Fruit fly (Drosophila melanogaster) whole organism, embryonic: Measurements from ENCODE around the gene CG17111.

Source experiments
- Ada2b ChIP-seq: fragments of 200-800 bp; sonication (Bioruptor generic); IDR thresholded peaks from 2 replicates; pipeline ENCODE4 v1.3.6; 2022; ENCODE audit warnings: missing biosample characterization, missing genetic modification characterization
- BEAF-32 ChIP-seq: fragments of 200-800 bp; sonication (Bioruptor generic); optimal IDR thresholded peaks from 3 replicates; lab custom pipeline; 2017; ENCODE audit warnings: missing biosample characterization, missing genetic modification characterization, mild to moderate bottlenecking, moderate library complexity, missing genetic modification reagents
- Blimp-1 ChIP-seq: fragments of 200-800 bp; sonication (Bioruptor generic); optimal IDR thresholded peaks from 3 replicates; lab custom pipeline; 2018; ENCODE audit warnings: missing biosample characterization, missing genetic modification characterization, mild to moderate bottlenecking, moderate library complexity, missing genetic modification reagents
- CG10366 ChIP-seq: fragments of 200-800 bp; sonication (Bioruptor generic); IDR thresholded peaks from 2 replicates; pipeline ENCODE4 v1.3.6; 2022; ENCODE audit warnings: missing biosample characterization, missing genetic modification characterization
- CG10462 ChIP-seq: fragments of 200-800 bp; sonication (Bioruptor generic); optimal IDR thresholded peaks from 2 replicates; lab custom pipeline; 2016; ENCODE audit warnings: missing biosample characterization, missing genetic modification characterization
- CG11398 ChIP-seq: fragments of 200-800 bp; sonication (Bioruptor generic); optimal IDR thresholded peaks from 2 replicates; lab custom pipeline; 2016; ENCODE audit warnings: missing biosample characterization, missing genetic modification characterization
- CG11504 ChIP-seq: fragments of 200-800 bp; sonication (Bioruptor generic); optimal IDR thresholded peaks from 3 replicates; lab custom pipeline; 2019; ENCODE audit warnings: missing biosample characterization, mild to moderate bottlenecking, missing genetic modification characterization, moderate library complexity
- CG13296 ChIP-seq: fragments of 200-800 bp; sonication (Bioruptor generic); optimal IDR thresholded peaks from 3 replicates; lab custom pipeline; 2018; ENCODE audit warnings: missing biosample characterization, mild to moderate bottlenecking, missing genetic modification characterization
- CG14014 ChIP-seq: fragments of 200-800 bp; sonication (Bioruptor generic); IDR thresholded peaks from 2 replicates; pipeline ENCODE4 v1.3.6; 2022; ENCODE audit warnings: missing biosample characterization, missing genetic modification characterization
- CG14441 ChIP-seq: fragments of 200-800 bp; sonication (Bioruptor generic); IDR thresholded peaks from 2 replicates; pipeline ENCODE4 v1.3.6; 2022; ENCODE audit warnings: missing biosample characterization, missing genetic modification characterization
- CG1792 ChIP-seq: fragments of 200-800 bp; sonication (Bioruptor generic); optimal IDR thresholded peaks from 2 replicates; lab custom pipeline; 2016; ENCODE audit warnings: missing biosample characterization, missing genetic modification characterization
- CG18476 ChIP-seq: fragments of 200-800 bp; sonication (Bioruptor generic); optimal IDR thresholded peaks from 2 replicates; lab custom pipeline; 2016; ENCODE audit warnings: missing biosample characterization, mild to moderate bottlenecking, missing genetic modification characterization
- CG2116 ChIP-seq: fragments of 200-800 bp; sonication (Bioruptor generic); optimal IDR thresholded peaks from 3 replicates; lab custom pipeline; 2018; ENCODE audit warnings: missing biosample characterization, mild to moderate bottlenecking, missing genetic modification characterization
- CG2129 ChIP-seq: fragments of 200-800 bp; sonication (Bioruptor generic); IDR thresholded peaks from 2 replicates; pipeline ENCODE4 v1.3.6; 2022; ENCODE audit warnings: missing biosample characterization, missing genetic modification characterization; ENCODE audit not compliant: partially characterized antibody
- CG31224 ChIP-seq: fragments of 200-800 bp; sonication (Bioruptor generic); IDR thresholded peaks from 2 replicates; pipeline ENCODE4 v1.3.6; 2022; ENCODE audit warnings: missing biosample characterization, missing genetic modification characterization
- CG3847 ChIP-seq: fragments of 200-800 bp; sonication (Bioruptor generic); IDR thresholded peaks from 2 replicates; pipeline ENCODE4 v1.3.6; 2022; ENCODE audit warnings: missing biosample characterization, missing genetic modification characterization
- CG4328 ChIP-seq: fragments of 200-800 bp; sonication (Bioruptor generic); optimal IDR thresholded peaks from 3 replicates; lab custom pipeline; 2017; ENCODE audit warnings: missing biosample characterization, missing genetic modification reagents, missing genetic modification characterization
- CG4404 ChIP-seq: fragments of 200-800 bp; sonication (Bioruptor generic); IDR thresholded peaks from 2 replicates; pipeline ENCODE4 v1.3.6; 2022; ENCODE audit warnings: missing biosample characterization, missing genetic modification characterization
- CG4424 ChIP-seq: fragments of 200-800 bp; sonication (Bioruptor generic); optimal IDR thresholded peaks from 3 replicates; lab custom pipeline; 2016; ENCODE audit warnings: missing biosample characterization, missing genetic modification characterization
- CG6765 ChIP-seq: fragments of 200-800 bp; sonication (Bioruptor generic); optimal IDR thresholded peaks from 3 replicates; lab custom pipeline; 2017; ENCODE audit warnings: missing biosample characterization, mild to moderate bottlenecking, missing genetic modification characterization
- CG7357 ChIP-seq: fragments of 200-800 bp; sonication (Bioruptor generic); IDR thresholded peaks from 3 replicates; pipeline ENCODE4 v1.3.6; 2022; ENCODE audit warnings: missing biosample characterization, missing genetic modification characterization
- Dfd ChIP-seq, 2 experiments: fragments of >200 bp; optimal IDR thresholded peaks; 2 replicates each; lab custom pipeline; 2017; ENCODE audit warnings: missing biosample characterization in 2 of 2, missing genetic modification characterization in 2 of 2
- Fer3 ChIP-seq: fragments of 200-800 bp; sonication (Bioruptor generic); optimal IDR thresholded peaks from 2 replicates; lab custom pipeline; 2018; ENCODE audit warnings: missing biosample characterization, mild to moderate bottlenecking, missing genetic modification characterization, moderate library complexity
- Hey ChIP-seq: fragments of 200-800 bp; sonication (Bioruptor generic); optimal IDR thresholded peaks from 3 replicates; lab custom pipeline; 2018; ENCODE audit warnings: missing biosample characterization, mild to moderate bottlenecking, missing genetic modification characterization
- Lhr ChIP-seq: fragments of 200-800 bp; sonication (Bioruptor generic); optimal IDR thresholded peaks from 3 replicates; lab custom pipeline; 2017; ENCODE audit warnings: mild to moderate bottlenecking, missing biosample characterization, missing genetic modification reagents, missing genetic modification characterization
- PHDP ChIP-seq: fragments of 200-800 bp; sonication (Bioruptor generic); optimal IDR thresholded peaks from 3 replicates; lab custom pipeline; 2018; ENCODE audit warnings: missing biosample characterization, mild to moderate bottlenecking, missing genetic modification characterization, moderate library complexity
- Sox100B ChIP-seq: fragments of 200-800 bp; sonication (Bioruptor generic); optimal IDR thresholded peaks from 3 replicates; lab custom pipeline; 2018; ENCODE audit warnings: missing biosample characterization, mild to moderate bottlenecking, missing genetic modification characterization
- Trl ChIP-seq, 3 experiments: fragments of >200 bp in 2 of 3; fragments of 200-800 bp in 1 of 3; sonication (Bioruptor generic) in 1 of 3; optimal IDR thresholded peaks; 2 replicates in 1 of 3; 3 replicates in 2 of 3; lab custom pipeline; 2016 to 2017; ENCODE audit warnings: missing biosample characterization in 1 of 3, missing genetic modification characterization in 1 of 3
- ase ChIP-seq: fragments of 200-800 bp; sonication (Bioruptor generic); IDR thresholded peaks from 3 replicates; pipeline ENCODE4 v1.3.6; 2022; ENCODE audit warnings: missing biosample characterization, missing genetic modification characterization
- bigmax ChIP-seq: fragments of 200-800 bp; sonication (Bioruptor generic); optimal IDR thresholded peaks from 2 replicates; lab custom pipeline; 2018; ENCODE audit warnings: missing biosample characterization, mild to moderate bottlenecking, missing genetic modification characterization
- crc ChIP-seq: fragments of 200-800 bp; sonication (Bioruptor generic); optimal IDR thresholded peaks from 2 replicates; lab custom pipeline; 2016; ENCODE audit warnings: missing biosample characterization, missing genetic modification characterization
- en ChIP-seq: fragments of 200-800 bp; sonication (Bioruptor generic); optimal IDR thresholded peaks from 2 replicates; lab custom pipeline; 2016; ENCODE audit warnings: missing biosample characterization, missing genetic modification characterization
- fru ChIP-seq: fragments of >200 bp; optimal IDR thresholded peaks from 2 replicates; lab custom pipeline; 2017
- ftz-f1 ChIP-seq: fragments of 200-800 bp; sonication (Bioruptor generic); optimal IDR thresholded peaks from 2 replicates; lab custom pipeline; 2016; ENCODE audit warnings: missing biosample characterization, missing genetic modification characterization
- gce ChIP-seq: fragments of 200-800 bp; sonication (Bioruptor generic); IDR thresholded peaks from 3 replicates; pipeline ENCODE4 v1.3.6; 2022; ENCODE audit warnings: missing biosample characterization, missing genetic modification characterization
- ham ChIP-seq: fragments of 200-800 bp; sonication (Bioruptor generic); IDR thresholded peaks from 2 replicates; pipeline ENCODE4 v1.3.6; 2022; ENCODE audit warnings: missing biosample characterization, missing genetic modification characterization
- insv ChIP-seq, 2 experiments: fragments of 200-800 bp; sonication (Bioruptor generic); optimal IDR thresholded peaks; 3 replicates each; lab custom pipeline; 2016 to 2018; ENCODE audit warnings: missing biosample characterization in 2 of 2, missing genetic modification characterization in 2 of 2
- lola ChIP-seq, 3 experiments: fragments of >200 bp in 2 of 3; fragments of 200-800 bp in 1 of 3; sonication (Bioruptor generic) in 1 of 3; optimal IDR thresholded peaks; 2 replicates each; lab custom pipeline; 2017 to 2019; ENCODE audit warnings: missing biosample characterization in 3 of 3, missing genetic modification characterization in 3 of 3, mild to moderate bottlenecking in 1 of 3, moderate library complexity in 1 of 3
- nmo ChIP-seq: fragments of 200-800 bp; sonication (Bioruptor generic); optimal IDR thresholded peaks from 2 replicates; lab custom pipeline; 2018; ENCODE audit warnings: missing biosample characterization, mild to moderate bottlenecking, missing genetic modification characterization, moderate library complexity
- oc ChIP-seq: fragments of 200-800 bp; sonication (Bioruptor generic); optimal IDR thresholded peaks from 2 replicates; lab custom pipeline; 2018; ENCODE audit warnings: missing biosample characterization, mild to moderate bottlenecking, missing genetic modification characterization, moderate library complexity
- odd ChIP-seq: fragments of 200-800 bp; sonication (Bioruptor generic); optimal IDR thresholded peaks from 2 replicates; lab custom pipeline; 2017; ENCODE audit warnings: missing biosample characterization, mild to moderate bottlenecking, missing genetic modification characterization
- pan ChIP-seq, 4 experiments: fragments of >200 bp in 3 of 4; fragments of 200-800 bp in 1 of 4; sonication (Bioruptor generic) in 1 of 4; optimal IDR thresholded peaks in 3 of 4; IDR thresholded peaks in 1 of 4; 2 replicates each; pipeline versions ENCODE4 v1.3.6 to Lab custom; 2017 to 2022; ENCODE audit warnings: missing biosample characterization in 2 of 4, missing genetic modification characterization in 2 of 4, mixed read lengths in 1 of 4
- peb ChIP-seq: fragments of 200-800 bp; sonication (Bioruptor generic); IDR thresholded peaks from 2 replicates; pipeline ENCODE4 v1.3.6; 2022; ENCODE audit warnings: missing biosample characterization, missing genetic modification characterization
- salm ChIP-seq: fragments of 200-800 bp; sonication (Bioruptor generic); optimal IDR thresholded peaks from 2 replicates; lab custom pipeline; 2018; ENCODE audit warnings: missing biosample characterization, mild to moderate bottlenecking, missing genetic modification characterization
- slp2 ChIP-seq: fragments of 200-800 bp; sonication (Bioruptor generic); optimal IDR thresholded peaks from 2 replicates; lab custom pipeline; 2016; ENCODE audit warnings: missing biosample characterization, missing genetic modification characterization
- sug ChIP-seq: fragments of 200-800 bp; optimal IDR thresholded peaks from 2 replicates; lab custom pipeline; 2019; ENCODE audit warnings: missing biosample characterization, mild to moderate bottlenecking, missing genetic modification characterization, moderate library complexity
- toy ChIP-seq: fragments of 200-800 bp; sonication (Bioruptor generic); IDR thresholded peaks from 2 replicates; pipeline ENCODE4 v1.3.6; 2022; ENCODE audit warnings: missing biosample characterization, missing genetic modification characterization
- tx ChIP-seq: fragments of 200-800 bp; sonication (Bioruptor generic); optimal IDR thresholded peaks from 2 replicates; lab custom pipeline; 2016; ENCODE audit warnings: missing biosample characterization, missing genetic modification characterization
- yki ChIP-seq: fragments of >200 bp; optimal IDR thresholded peaks from 3 replicates; lab custom pipeline; 2018
- zf30C ChIP-seq: fragments of 200-800 bp; sonication (Bioruptor generic); optimal IDR thresholded peaks from 3 replicates; lab custom pipeline; 2018; ENCODE audit warnings: missing biosample characterization, mild to moderate bottlenecking, missing genetic modification characterization
- zfh1 ChIP-seq: fragments of 200-800 bp; sonication (Bioruptor generic); IDR thresholded peaks from 3 replicates; pipeline ENCODE4 v1.3.6; 2022; ENCODE audit warnings: missing biosample characterization, missing genetic modification characterization

Gene CG17111

DNA sequence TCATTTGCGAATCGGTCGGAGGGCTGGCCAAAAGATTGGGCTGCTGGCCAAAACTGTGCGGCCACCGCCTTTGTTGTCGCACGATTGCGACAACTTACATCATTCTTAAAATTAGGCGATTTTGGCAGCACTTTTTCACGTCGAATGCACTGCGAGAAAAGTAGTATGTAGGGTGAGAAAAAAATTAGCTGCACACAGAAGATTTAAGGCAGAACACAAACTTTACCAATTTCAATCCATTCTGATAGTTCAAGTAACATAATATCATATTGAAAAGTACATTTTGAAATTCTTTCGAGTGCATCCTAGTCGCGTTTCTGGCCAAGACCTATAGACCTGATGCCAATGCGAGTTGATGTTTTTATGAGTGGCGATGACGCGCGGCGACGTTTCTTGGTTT lies 38.6 kb downstream of the CG17111 start (continued):
- TF ChIP-seq CG14014 (GFP tag; lab: Robert Waterston, UW) (peak; percentile 70; the same call in 1 of the 2 replicates), CG6765 (GFP tag; lab: Kevin White, UChicago) (no peak), toy (GFP tag; lab: Robert Waterston, UW) (peak; percentile 32; the same call in 1 of the 2 replicates), CG10462 (GFP tag; lab: Kevin White, UChicago) (no peak), ftz-f1 (GFP tag; lab: Kevin White, UChicago) (no peak), BEAF-32 (GFP tag; lab: Kevin White, UChicago) (no peak), nmo (peak; percentile 36), bigmax (GFP tag; lab: Kevin White, UChicago) (no peak), sug (tag; lab: Kevin White, UChicago) (no peak), CG1792 (peak; percentile 14), lola (GFP tag; optimal IDR thresholded peaks at IDR 0.05; lab: Kevin White, UChicago) (no peak), Sox100B (GFP tag; lab: Kevin White, UChicago) (no peak), oc (no peak), PHDP (peak; percentile 40), pan (optimal IDR thresholded peaks at IDR 0.05; lab: Kevin White, UChicago) (no peak), pan (GFP tag; optimal IDR thresholded peaks at IDR 0.05 in 1 of 2, IDR thresholded peaks at IDR 0.05 in 1 of 2) (peak in 1 of 2 experiments; percentile 70), CG18476 (no peak), ase (GFP tag; lab: Robert Waterston, UW) (peak; percentile 44; the same call in 1 of the 3 replicates), gce (no peak), Ada2b (GFP tag; lab: Robert Waterston, UW) (peak; percentile 78), Hey (tag; lab: Kevin White, UChicago) (no peak), yki (lab: Kevin White, UChicago) (no peak), tx (GFP tag; lab: Kevin White, UChicago) (peak; percentile 19), crc (peak; percentile 28), Fer3 (peak; percentile 64), peb (GFP tag; lab: Robert Waterston, UW) (no peak), ham (GFP tag; lab: Robert Waterston, UW) (no peak), insv (GFP tag; optimal IDR thresholded peaks at IDR 0.05; lab: Kevin White, UChicago) (no peak), CG4424 (GFP tag; lab: Kevin White, UChicago) (peak; percentile 17), salm (tag; lab: Kevin White, UChicago) (no peak), Trl (optimal IDR thresholded peaks at IDR 0.05; lab: Kevin White, UChicago) (no peak), Trl (GFP tag; optimal IDR thresholded peaks at IDR 0.05; lab: Kevin White, UChicago) (peak; percentile 36), CG2116 (GFP tag; lab: Kevin White, UChicago) (no peak), CG3847 (peak; percentile 76), Dfd (GFP tag; optimal IDR thresholded peaks at IDR 0.05; lab: Kevin White, UChicago) (no peak), en (GFP tag; lab: Kevin White, UChicago) (peak; percentile 38), Lhr (GFP tag; lab: Kevin White, UChicago) (no peak), CG2129 (GFP tag; lab: Robert Waterston, UW) (no peak), CG4328 (GFP tag; lab: Kevin White, UChicago) (no peak), Blimp-1 (peak; percentile 16), slp2 (GFP tag; lab: Kevin White, UChicago) (peak; percentile 51), CG4404 (GFP tag; lab: Robert Waterston, UW) (peak; percentile 47), CG10366 (GFP tag; lab: Robert Waterston, UW) (peak; percentile 58), CG14441 (GFP tag; lab: Robert Waterston, UW) (peak; percentile 68), CG11504 (tag; lab: Kevin White, UChicago) (peak; percentile 54), CG7357 (peak; percentile 56; the same call in 1 of the 3 replicates), zf30C (no peak), zfh1 (GFP tag; lab: Robert Waterston, UW) (peak; percentile 51; the same call in 1 of the 3 replicates), CG11398 (no peak), CG31224 (GFP tag; lab: Robert Waterston, UW) (peak; percentile 77), odd (GFP tag; lab: Kevin White, UChicago) (no peak), fru (no peak), CG13296 (GFP tag; lab: Kevin White, UChicago) (no peak)
